Fruit fly (Drosophila melanogaster): ENCODE measurements around the gene Acsx2.
A peak's percentile ranks its signal among the peaks of the same experiment; 100 is the strongest.

Acsx2 gene

dm6 chr3R:19822138-19822537, 43.6 kb downstream of the Acsx2 start (continued):
- TF ChIP-seq ro (GFP tag; IDR thresholded peaks at IDR 0.05) (no peak), ac (GFP tag; optimal IDR thresholded peaks at IDR 0.05) (no peak), CG8924 (tag; optimal IDR thresholded peaks at IDR 0.05) (no peak), wdn (GFP tag; IDR thresholded peaks at IDR 0.05) (no peak), luna (GFP tag; optimal IDR thresholded peaks at IDR 0.05) (no peak), amos (GFP tag; IDR thresholded peaks at IDR 0.05; ENCODE audit: partially characterized antibody) (no peak), CG4617 (GFP tag; optimal IDR thresholded peaks at IDR 0.05; ENCODE audit: borderline replicate concordance) (no peak), pan (optimal IDR thresholded peaks at IDR 0.05) (no peak), pan (GFP tag; optimal IDR thresholded peaks at IDR 0.05 in 1 of 2, IDR thresholded peaks at IDR 0.05 in 1 of 2) (no peak), dimm (GFP tag; IDR thresholded peaks at IDR 0.05) (no peak), Stat92E (GFP tag; optimal IDR thresholded peaks at IDR 0.05) (peak in 1 of 3 experiments; percentile 54), CG1024 (GFP tag; IDR thresholded peaks at IDR 0.05) (no peak), Bgb (GFP tag; IDR thresholded peaks at IDR 0.05; ENCODE audit: partially characterized antibody) (no peak), Mes4 (GFP tag; optimal IDR thresholded peaks at IDR 0.05) (no peak), CG10959 (GFP tag; IDR thresholded peaks at IDR 0.05) (no peak), gfzf (GFP tag; optimal IDR thresholded peaks at IDR 0.05) (no peak), CG2202 (tag; optimal IDR thresholded peaks at IDR 0.05) (peak; percentile 17), Sin3A (optimal IDR thresholded peaks at IDR 0.05) (no peak), CG7745 (tag; optimal IDR thresholded peaks at IDR 0.05) (no peak), CG31388 (GFP tag; optimal IDR thresholded peaks at IDR 0.05) (no peak), CG3407 (GFP tag; optimal IDR thresholded peaks at IDR 0.05) (peak; percentile 19), sc (optimal IDR thresholded peaks at IDR 0.05) (no peak), sc (GFP tag; optimal IDR thresholded peaks at IDR 0.05) (peak; percentile 7), Spps (tag; optimal IDR thresholded peaks at IDR 0.05) (peak; percentile 37), Awh (GFP tag; IDR thresholded peaks at IDR 0.05) (no peak), vnd (GFP tag; IDR thresholded peaks at IDR 0.05; ENCODE audit: partially characterized antibody) (no peak), trem (tag; optimal IDR thresholded peaks at IDR 0.05) (no peak), CG3995 (GFP tag; optimal IDR thresholded peaks at IDR 0.05) (no peak), CG7963 (GFP tag; IDR thresholded peaks at IDR 0.05; ENCODE audit: partially characterized antibody) (no peak), E2f1 (GFP tag; IDR thresholded peaks at IDR 0.05) (no peak), Hr78 (GFP tag; optimal IDR thresholded peaks at IDR 0.05) (no peak), CG17802 (tag; optimal IDR thresholded peaks at IDR 0.05) (no peak), Poxn (GFP tag; IDR thresholded peaks at IDR 0.05) (no peak), her (GFP tag; optimal IDR thresholded peaks at IDR 0.05) (no peak), fd64A (GFP tag; optimal IDR thresholded peaks at IDR 0.05) (peak; percentile 29), CG7928 (GFP tag; optimal IDR thresholded peaks at IDR 0.05) (no peak), CG8359 (GFP tag; optimal IDR thresholded peaks at IDR 0.05; ENCODE audit: borderline replicate concordance) (peak; percentile 20), Ada2b (GFP tag; IDR thresholded peaks at IDR 0.05) (no peak), CG17612 (GFP tag; IDR thresholded peaks at IDR 0.05) (no peak), Meics (GFP tag; optimal IDR thresholded peaks at IDR 0.05) (no peak), CG2199 (GFP tag; IDR thresholded peaks at IDR 0.05) (no peak), ttk (GFP tag; IDR thresholded peaks at IDR 0.05) (no peak), CG31441 (GFP tag; IDR thresholded peaks at IDR 0.05) (no peak; the same call in 1 of the 2 replicates), CG5180 (GFP tag; optimal IDR thresholded peaks at IDR 0.05) (no peak), Dip2 (GFP tag; IDR thresholded peaks at IDR 0.05) (no peak), CG12219 (GFP tag; optimal IDR thresholded peaks at IDR 0.05) (peak; percentile 26), Hsf (GFP tag; optimal IDR thresholded peaks at IDR 0.05) (no peak), fru (optimal IDR thresholded peaks at IDR 0.05) (no peak), CG6813 (GFP tag; optimal IDR thresholded peaks at IDR 0.05) (peak; percentile 29), pzg (GFP tag; optimal IDR thresholded peaks at IDR 0.05) (no peak), NC2β (GFP tag; optimal IDR thresholded peaks at IDR 0.05) (no peak), BtbVII (GFP tag; optimal IDR thresholded peaks at IDR 0.05) (no peak)
